Worm (Caenorhabditis elegans): ENCODE results near the gene R11G10.3.

R11G10.3 gene

DNA sequence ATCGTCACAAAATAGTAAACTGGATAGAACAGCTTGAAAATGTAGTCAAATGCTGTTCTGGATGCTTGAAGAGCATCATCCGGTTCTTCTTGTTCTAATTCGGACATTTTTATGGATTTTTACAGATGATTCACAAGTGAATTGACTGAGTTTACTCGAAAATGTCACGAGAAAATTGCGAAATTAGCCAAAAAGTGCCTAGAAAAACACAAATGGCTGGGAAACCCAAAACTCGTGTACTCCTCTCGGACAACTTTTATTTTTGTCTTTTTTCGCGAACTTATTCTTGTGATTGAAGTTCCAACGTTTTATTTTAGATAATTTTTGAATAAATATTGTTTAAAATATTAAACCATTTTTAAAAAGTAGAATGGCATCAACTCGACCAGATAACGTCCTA, 28.3 kb downstream of the R11G10.3 start, which contains the start of the genes C56A3.4 and C56A3.5 (continued):
- TF ChIP-seq mdl-1 (tag; optimal IDR thresholded peaks at IDR 0.05) (no peak), nhr-6 (tag; optimal IDR thresholded peaks at IDR 0.05) (no peak), ceh-82 (tag; optimal IDR thresholded peaks at IDR 0.05) (no peak), lin-11 (tag; optimal IDR thresholded peaks at IDR 0.05) (no peak), mbf-1 (tag; optimal IDR thresholded peaks at IDR 0.05) (no peak), F13H6.1 (tag; optimal IDR thresholded peaks at IDR 0.05) (no peak), nhr-21 (tag; optimal IDR thresholded peaks at IDR 0.05) (no peak), egl-27 (tag; optimal IDR thresholded peaks at IDR 0.05) (no peak), ztf-1 (GFP tag; conservative IDR thresholded peaks at IDR 0.05) (no peak), Y55F3AM.14 (GFP tag; optimal IDR thresholded peaks at IDR 0.05) (no peak), unc-39 (tag; optimal IDR thresholded peaks at IDR 0.05) (no peak), crh-2 (tag; optimal IDR thresholded peaks at IDR 0.05) (peak; percentile 54), gmeb-1 (tag; optimal IDR thresholded peaks at IDR 0.05) (peak; percentile 64), zag-1 (tag; optimal IDR thresholded peaks at IDR 0.05) (no peak), fos-1 (tag; optimal IDR thresholded peaks at IDR 0.05) (peak; percentile 50), lsy-2 (tag; optimal IDR thresholded peaks at IDR 0.05) (peak; percentile 43 to 67), lin-13 (GFP tag; optimal IDR thresholded peaks at IDR 0.05) (peak; percentile 1)

DNA sequence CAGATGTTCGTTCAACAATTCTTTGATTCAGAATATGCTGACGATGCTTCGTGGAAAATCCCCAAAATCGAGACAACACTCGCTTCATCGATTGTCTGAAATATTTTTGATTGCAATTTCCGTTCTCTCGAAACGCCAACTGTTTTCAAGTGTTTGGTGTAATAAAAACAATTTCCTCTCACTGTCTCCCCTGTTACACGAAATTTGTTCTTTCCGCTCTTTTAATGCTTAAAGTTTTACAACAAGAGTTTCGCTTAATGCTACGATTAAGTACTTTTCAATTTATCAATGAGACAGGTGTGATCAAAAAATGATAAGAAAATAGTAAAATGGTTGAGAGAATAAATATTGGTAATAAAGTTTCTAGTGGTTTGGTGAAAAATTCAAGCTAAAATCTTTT, 33.0 kb downstream of the R11G10.3 start, which contains the start of gene C56A3.6:
Gene C56A3.6 (minus strand): TSS at position 101 of the 400 bp plus-strand sequence.
- TF ChIP-seq gmeb-1 (tag; optimal IDR thresholded peaks at IDR 0.05) (no peak), alr-1 (tag; optimal IDR thresholded peaks at IDR 0.05) (no peak), sem-4 (tag; optimal IDR thresholded peaks at IDR 0.05) (no peak), ztf-1 (GFP tag; conservative IDR thresholded peaks at IDR 0.05) (no peak), mab-5 (tag; optimal IDR thresholded peaks at IDR 0.05) (no peak), elt-1 (tag; optimal IDR thresholded peaks at IDR 0.05) (no peak), zag-1 (tag; optimal IDR thresholded peaks at IDR 0.05) (no peak), nhr-25 (tag; optimal IDR thresholded peaks at IDR 0.05) (no peak), skn-1 (tag; optimal IDR thresholded peaks at IDR 0.05) (no peak), lin-39 (tag; optimal IDR thresholded peaks at IDR 0.05) (no peak), elt-3 (tag; optimal IDR thresholded peaks at IDR 0.05) (no peak), egl-27 (tag; optimal IDR thresholded peaks at IDR 0.05) (no peak), ztf-4 (tag; optimal IDR thresholded peaks at IDR 0.05) (no peak), peb-1 (tag; optimal IDR thresholded peaks at IDR 0.05) (no peak), nhr-6 (tag; optimal IDR thresholded peaks at IDR 0.05) (no peak), ceh-82 (tag; optimal IDR thresholded peaks at IDR 0.05) (no peak), fos-1 (tag; optimal IDR thresholded peaks at IDR 0.05) (no peak), nhr-77 (tag; optimal IDR thresholded peaks at IDR 0.05) (no peak), unc-55 (GFP tag; optimal IDR thresholded peaks at IDR 0.05) (no peak)

DNA sequence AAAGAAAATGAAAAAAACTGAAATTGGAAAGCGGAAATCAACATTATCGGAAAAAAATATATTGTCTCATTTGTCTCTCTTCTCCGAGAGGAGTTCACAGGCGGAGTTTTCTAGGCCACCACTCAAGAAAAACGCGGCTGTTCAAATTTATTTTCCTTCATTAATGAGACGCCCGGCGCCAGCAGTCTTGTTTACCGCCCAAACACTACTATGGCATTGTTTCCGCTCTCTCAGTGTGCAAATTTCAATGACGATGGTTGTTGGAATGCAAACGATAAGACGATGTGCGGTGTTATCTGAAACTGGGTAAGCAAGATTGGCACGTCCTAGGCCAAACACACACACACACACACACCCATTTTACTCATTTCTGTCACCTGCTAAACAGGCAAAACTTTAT, 33.5 kb downstream of the R11G10.3 start, which contains the start of gene cav-2:
Gene cav-2 (plus strand): TSS at position 359 of the 400 bp plus-strand sequence.
- TF ChIP-seq lsy-2 (tag; optimal IDR thresholded peaks at IDR 0.05) (peak; percentile 58 to 83), lin-39 (tag; optimal IDR thresholded peaks at IDR 0.05) (no peak), ztf-1 (GFP tag; conservative IDR thresholded peaks at IDR 0.05) (no peak), fos-1 (tag; optimal IDR thresholded peaks at IDR 0.05) (peak; percentile 87), lin-11 (tag; optimal IDR thresholded peaks at IDR 0.05) (peak; percentile 34), sma-9 (GFP tag; optimal IDR thresholded peaks at IDR 0.05) (peak; percentile 85), sma-9 (tag; optimal IDR thresholded peaks at IDR 0.05) (no peak), unc-55 (GFP tag; optimal IDR thresholded peaks at IDR 0.05) (peak; percentile 92), ceh-82 (tag; optimal IDR thresholded peaks at IDR 0.05) (no peak), nhr-6 (tag; optimal IDR thresholded peaks at IDR 0.05) (no peak), nhr-25 (tag; optimal IDR thresholded peaks at IDR 0.05) (peak; percentile 72), mbf-1 (tag; optimal IDR thresholded peaks at IDR 0.05) (no peak), ztf-11 (tag; optimal IDR thresholded peaks at IDR 0.05) (no peak), skn-1 (tag; optimal IDR thresholded peaks at IDR 0.05) (no peak), alr-1 (tag; optimal IDR thresholded peaks at IDR 0.05) (no peak), crh-2 (tag; optimal IDR thresholded peaks at IDR 0.05) (peak; percentile 84), C34F6.9 (tag; optimal IDR thresholded peaks at IDR 0.05) (peak; percentile 82), gmeb-1 (tag; optimal IDR thresholded peaks at IDR 0.05) (peak; percentile 96), nhr-237 (tag; optimal IDR thresholded peaks at IDR 0.05) (no peak), ZK546.5 (tag; optimal IDR thresholded peaks at IDR 0.05) (no peak), nhr-23 (tag; optimal IDR thresholded peaks at IDR 0.05) (no peak), elt-3 (tag; optimal IDR thresholded peaks at IDR 0.05) (no peak), sem-4 (tag; optimal IDR thresholded peaks at IDR 0.05) (peak; percentile 59), unc-39 (tag; optimal IDR thresholded peaks at IDR 0.05) (no peak), egl-27 (tag; optimal IDR thresholded peaks at IDR 0.05) (peak; percentile 36), nhr-21 (tag; optimal IDR thresholded peaks at IDR 0.05) (peak; percentile 58), elt-1 (tag; optimal IDR thresholded peaks at IDR 0.05) (no peak), nhr-12 (tag; optimal IDR thresholded peaks at IDR 0.05) (no peak), nhr-10 (tag; optimal IDR thresholded peaks at IDR 0.05) (no peak), ztf-4 (tag; optimal IDR thresholded peaks at IDR 0.05) (no peak), ama-1 (optimal IDR thresholded peaks at IDR 0.05) (no peak), F13H6.1 (tag; optimal IDR thresholded peaks at IDR 0.05) (peak; percentile 81), dmd-4 (tag; optimal IDR thresholded peaks at IDR 0.05) (no peak), mdl-1 (tag; optimal IDR thresholded peaks at IDR 0.05) (peak in 1 of 2 experiments; percentile 13), nhr-129 (tag; optimal IDR thresholded peaks at IDR 0.05) (peak; percentile 48), R02D3.7 (tag; optimal IDR thresholded peaks at IDR 0.05) (no peak), sma-3 (GFP tag; optimal IDR thresholded peaks at IDR 0.05) (peak; percentile 83), mab-5 (tag; optimal IDR thresholded peaks at IDR 0.05) (peak; percentile 73), blmp-1 (tag; optimal IDR thresholded peaks at IDR 0.05; ENCODE audit: insufficient read depth) (no peak), nhr-11 (tag; optimal IDR thresholded peaks at IDR 0.05) (no peak), lin-13 (GFP tag; optimal IDR thresholded peaks at IDR 0.05) (peak; percentile 64), snpc-4 (tag; optimal IDR thresholded peaks at IDR 0.05) (peak; percentile 62)
